Fruit fly (Drosophila melanogaster) whole organism, pupa: ENCODE data around the gene Epp.

Source experiments
- CG10348 ChIP-seq: fragments of 200-800 bp; sonication (Bioruptor generic); IDR thresholded peaks from 2 replicates; pipeline ENCODE4 v1.3.6; 2022; ENCODE audit warnings: missing biosample characterization, missing genetic modification characterization
- CG12605 ChIP-seq: fragments of 200-800 bp; sonication (Bioruptor generic); IDR thresholded peaks from 2 replicates; pipeline ENCODE4 v1.3.6; 2022; ENCODE audit warnings: missing biosample characterization, missing genetic modification characterization
- CG13204 ChIP-seq: fragments of 200-800 bp; sonication (Bioruptor generic); optimal IDR thresholded peaks from 2 replicates; lab custom pipeline; 2018; ENCODE audit warnings: missing biosample characterization, mild to moderate bottlenecking, missing genetic modification characterization, moderate library complexity
- CG14655 ChIP-seq: fragments of 200-800 bp; sonication (Bioruptor generic); optimal IDR thresholded peaks from 3 replicates; lab custom pipeline; 2017; ENCODE audit warnings: mild to moderate bottlenecking, missing biosample characterization, missing genetic modification reagents, missing genetic modification characterization
- CG15710 ChIP-seq: fragments of 200-800 bp; sonication (Bioruptor generic); optimal IDR thresholded peaks from 2 replicates; lab custom pipeline; 2018; ENCODE audit warnings: missing biosample characterization, mild to moderate bottlenecking, missing genetic modification characterization, moderate library complexity
- CG17806 ChIP-seq: fragments of 200-800 bp; sonication (Bioruptor generic); optimal IDR thresholded peaks from 2 replicates; lab custom pipeline; 2018; ENCODE audit warnings: missing biosample characterization, mild to moderate bottlenecking, missing genetic modification characterization, moderate library complexity
- CG32121 ChIP-seq: fragments of 200-800 bp; sonication (Bioruptor generic); IDR thresholded peaks from 2 replicates; pipeline ENCODE4 v1.3.6; 2022; ENCODE audit warnings: missing biosample characterization, missing genetic modification characterization
- CG34367 ChIP-seq: fragments of 200-800 bp; sonication (Bioruptor generic); optimal IDR thresholded peaks from 2 replicates; lab custom pipeline; 2018; ENCODE audit warnings: missing biosample characterization, mild to moderate bottlenecking, missing genetic modification characterization
- CG4496 ChIP-seq: fragments of 200-800 bp; sonication (Bioruptor generic); IDR thresholded peaks from 3 replicates; pipeline ENCODE4 v1.3.6; 2022; ENCODE audit warnings: missing biosample characterization, missing genetic modification characterization
- CG8159 ChIP-seq: fragments of 200-800 bp; sonication (Bioruptor generic); optimal IDR thresholded peaks from 3 replicates; lab custom pipeline; 2018; ENCODE audit warnings: missing biosample characterization, mild to moderate bottlenecking, missing genetic modification characterization, moderate library complexity
- CG8301 ChIP-seq: fragments of 200-800 bp; sonication (Bioruptor generic); optimal IDR thresholded peaks from 2 replicates; lab custom pipeline; 2018; ENCODE audit warnings: missing biosample characterization, mild to moderate bottlenecking, missing genetic modification characterization
- CG9948 ChIP-seq: fragments of 200-800 bp; sonication (Bioruptor generic); optimal IDR thresholded peaks from 2 replicates; lab custom pipeline; 2018; ENCODE audit warnings: missing biosample characterization, mild to moderate bottlenecking, missing genetic modification characterization, moderate library complexity
- D1 ChIP-seq: fragments of 200-800 bp; sonication (Bioruptor generic); optimal IDR thresholded peaks from 2 replicates; lab custom pipeline; 2018; ENCODE audit warnings: missing biosample characterization, mild to moderate bottlenecking, missing genetic modification characterization, moderate library complexity
- EcR ChIP-seq: fragments of 200-800 bp; sonication (Bioruptor generic); optimal IDR thresholded peaks from 3 replicates; lab custom pipeline; 2019; ENCODE audit warnings: missing biosample characterization, missing genetic modification characterization, mild to moderate bottlenecking, moderate library complexity, missing genetic modification reagents
- Ets98B ChIP-seq: fragments of 200-800 bp; sonication (Bioruptor generic); IDR thresholded peaks from 2 replicates; pipeline ENCODE4 v1.3.6; 2022; ENCODE audit warnings: missing biosample characterization, missing genetic modification characterization
- Pif1A ChIP-seq: fragments of 200-800 bp; sonication (Bioruptor generic); optimal IDR thresholded peaks from 3 replicates; lab custom pipeline; 2016; ENCODE audit warnings: missing biosample characterization, missing genetic modification characterization
- Pif1B ChIP-seq: fragments of 200-800 bp; sonication (Bioruptor generic); optimal IDR thresholded peaks from 3 replicates; lab custom pipeline; 2016; ENCODE audit warnings: missing biosample characterization, missing genetic modification characterization
- Snoo ChIP-seq: fragments of 200-800 bp; sonication (Bioruptor generic); optimal IDR thresholded peaks from 3 replicates; lab custom pipeline; 2017; ENCODE audit warnings: missing biosample characterization, mild to moderate bottlenecking, missing genetic modification characterization, inconsistent platforms
- fd96Ca ChIP-seq: fragments of 200-800 bp; sonication (Bioruptor generic); IDR thresholded peaks from 3 replicates; pipeline ENCODE4 v1.3.6; 2022; ENCODE audit warnings: missing biosample characterization, missing genetic modification characterization
- gl ChIP-seq: fragments of 200-800 bp; sonication (Bioruptor generic); optimal IDR thresholded peaks from 2 replicates; lab custom pipeline; 2018; ENCODE audit warnings: missing biosample characterization, mild to moderate bottlenecking, missing genetic modification characterization
- rn ChIP-seq: fragments of 200-800 bp; sonication (Bioruptor generic); IDR thresholded peaks from 2 replicates; pipeline ENCODE4 v1.3.6; 2022; ENCODE audit warnings: missing biosample characterization, missing genetic modification characterization

Gene Epp

DNA sequence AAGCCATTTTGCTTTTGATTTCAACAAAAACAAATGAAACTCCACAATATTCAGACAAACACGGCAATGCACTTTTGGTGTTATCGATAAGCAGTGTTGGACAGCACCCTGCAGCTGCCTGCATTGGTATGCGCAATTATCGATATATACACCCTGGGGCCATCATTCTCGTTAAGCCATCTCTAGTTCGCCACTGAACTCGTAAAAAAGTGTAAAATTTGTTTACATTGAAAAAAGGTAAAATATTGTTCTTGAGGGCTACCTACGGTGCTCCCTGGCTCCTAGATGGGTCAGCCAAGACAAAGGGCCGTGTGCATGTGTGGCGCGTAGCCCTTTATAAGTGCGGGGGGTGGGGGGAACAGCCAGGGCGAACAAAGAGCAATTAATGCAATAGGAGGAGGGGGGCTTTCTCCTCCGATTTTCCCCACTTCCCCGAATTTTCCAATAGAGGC, 6.2 kb downstream of the Epp start, which contains the start of the genes CG13603 and CG5902:
CG13603 (minus strand) TSS at position 91 of the 452 bp plus-strand sequence.
CG5902 (plus strand) TSS at position 164 of the 452 bp plus-strand sequence.
- 0 out of 2 replicates have a peak, but pooled peaks have one; percentile 8 for TF ChIP-seq rn (GFP tag; lab: Robert Waterston, UW)
- peak; percentile 42; the same call in 1 of the 2 replicates for TF ChIP-seq CG32121 (GFP tag; lab: Robert Waterston, UW)
- TF ChIP-seq D1 (tag; lab: Kevin White, UChicago): no peak
- TF ChIP-seq CG8301 (tag; lab: Kevin White, UChicago): no peak
- peak; percentile 30 for TF ChIP-seq Ets98B
- TF ChIP-seq EcR: peak; percentile 70
- TF ChIP-seq CG8159 (tag; lab: Kevin White, UChicago): no peak
- TF ChIP-seq Pif1B: no peak
- TF ChIP-seq CG15710 (tag; lab: Kevin White, UChicago): peak; percentile 16
- TF ChIP-seq fd96Ca: peak; percentile 57; the same call in 1 of the 3 replicates
- no peak for TF ChIP-seq CG10348 (GFP tag; lab: Robert Waterston, UW)
- TF ChIP-seq CG4496 (GFP tag; lab: Robert Waterston, UW): no peak; the same call in 1 of the 3 replicates
- TF ChIP-seq Snoo: no peak
- TF ChIP-seq gl: peak; percentile 48

DNA sequence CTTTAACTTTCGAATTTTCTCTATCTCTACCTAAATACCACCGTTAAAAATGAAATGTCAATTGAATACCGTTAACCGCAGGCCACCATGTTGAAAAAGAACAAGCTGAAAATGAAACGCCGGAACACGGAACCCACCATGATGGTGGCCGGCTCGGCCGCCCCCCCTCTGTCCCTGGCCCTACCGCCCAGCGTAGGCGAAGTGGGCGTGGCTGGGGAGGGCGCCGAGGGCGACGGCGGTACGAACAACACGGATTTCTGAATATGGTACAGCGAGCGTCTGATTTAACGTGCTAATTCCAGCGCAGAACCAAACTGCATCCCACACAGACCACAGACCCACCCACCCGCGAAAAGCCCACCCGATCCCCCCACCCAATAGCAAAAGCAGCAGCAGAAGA, 11.1 kb downstream of the Epp start:
- TF ChIP-seq CG32121 (GFP tag; lab: Robert Waterston, UW) (no peak), CG13204 (GFP tag; lab: Kevin White, UChicago) (no peak), fd96Ca (no peak), CG4496 (GFP tag; lab: Robert Waterston, UW) (no peak), CG14655 (GFP tag; lab: Kevin White, UChicago) (no peak), CG10348 (GFP tag; lab: Robert Waterston, UW) (no peak), CG17806 (tag; lab: Kevin White, UChicago) (no peak), CG8301 (tag; lab: Kevin White, UChicago) (no peak), CG34367 (tag; lab: Kevin White, UChicago) (no peak), gl (no peak), CG12605 (GFP tag; lab: Robert Waterston, UW) (no peak), rn (GFP tag; lab: Robert Waterston, UW) (no peak), Ets98B (no peak), Snoo (no peak), Pif1B (no peak), EcR (no peak)

DNA sequence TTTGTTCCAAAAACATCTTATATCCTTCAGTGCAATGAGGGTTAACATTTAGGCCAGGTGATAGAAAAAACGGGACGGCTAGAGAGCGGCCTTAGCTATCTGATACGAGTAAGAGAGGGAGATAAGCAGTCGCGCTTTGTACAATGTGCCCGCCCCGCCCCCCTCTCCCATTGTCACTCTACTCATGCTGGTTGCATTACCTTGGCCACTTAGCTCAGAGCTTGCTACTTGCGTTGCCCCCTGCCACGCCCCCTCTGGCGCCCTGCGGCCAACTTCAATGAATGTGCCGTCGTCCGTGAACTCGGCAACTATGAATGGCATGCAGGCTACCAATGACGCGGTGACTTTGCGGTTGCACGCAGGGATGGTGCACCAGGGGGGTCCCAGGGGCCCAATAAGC, 21.0 kb downstream of the Epp start:
- TF ChIP-seq fd96Ca: no peak
- TF ChIP-seq CG17806 (tag; lab: Kevin White, UChicago): no peak
- TF ChIP-seq Pif1A (GFP tag; lab: Kevin White, UChicago): no peak
- TF ChIP-seq CG10348 (GFP tag; lab: Robert Waterston, UW): no peak
- no peak for TF ChIP-seq CG12605 (GFP tag; lab: Robert Waterston, UW)
- TF ChIP-seq CG34367 (tag; lab: Kevin White, UChicago): no peak

DNA sequence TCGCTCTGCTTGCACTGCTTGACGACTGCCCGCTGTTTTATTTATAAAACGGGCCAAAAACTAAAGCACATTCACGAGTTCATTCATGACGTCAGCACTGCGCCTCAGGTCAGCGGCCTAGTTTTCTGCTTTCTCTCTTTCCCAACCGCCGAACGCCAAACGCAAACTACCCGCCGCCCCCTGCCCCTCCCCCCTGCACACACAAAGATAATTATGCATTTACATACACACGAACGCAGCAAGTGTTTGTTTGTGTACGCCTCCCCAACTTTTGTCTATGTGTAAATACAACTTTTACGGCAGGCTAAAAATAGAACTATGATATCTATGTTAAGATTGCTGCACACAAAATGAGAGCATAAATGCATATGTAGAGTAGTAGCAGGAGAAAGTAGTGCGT, 21.5 kb downstream of the Epp start:
- peak; percentile 10; the same call in 1 of the 3 replicates for TF ChIP-seq CG4496 (GFP tag; lab: Robert Waterston, UW)
- no peak for TF ChIP-seq CG14655 (GFP tag; lab: Kevin White, UChicago)
- TF ChIP-seq CG32121 (GFP tag; lab: Robert Waterston, UW): 0 out of 2 replicates have a peak, but pooled peaks have one; percentile 22

DNA sequence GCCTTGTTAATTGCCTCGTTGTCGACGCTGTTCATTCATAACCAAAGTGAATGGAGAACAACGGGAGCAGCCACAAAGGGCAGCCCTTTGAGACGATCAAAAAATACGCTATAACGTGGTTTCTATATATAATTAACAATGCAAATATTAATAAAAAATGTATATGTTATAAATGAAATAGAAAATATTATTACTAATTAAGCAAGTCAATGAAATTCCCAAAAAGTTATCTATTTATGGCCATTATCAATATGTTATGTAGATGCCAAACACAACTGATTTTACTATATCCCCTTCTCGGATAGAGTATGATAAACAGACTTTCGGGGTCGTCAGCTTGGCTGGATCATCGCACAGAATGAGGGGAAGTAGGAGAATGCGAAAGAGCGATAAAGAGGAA, 23.3 kb downstream of the Epp start:
- peak; percentile 69 for TF ChIP-seq EcR
- TF ChIP-seq CG14655 (GFP tag; lab: Kevin White, UChicago): no peak
- TF ChIP-seq, all 21 proteins: peak for 1

DNA sequence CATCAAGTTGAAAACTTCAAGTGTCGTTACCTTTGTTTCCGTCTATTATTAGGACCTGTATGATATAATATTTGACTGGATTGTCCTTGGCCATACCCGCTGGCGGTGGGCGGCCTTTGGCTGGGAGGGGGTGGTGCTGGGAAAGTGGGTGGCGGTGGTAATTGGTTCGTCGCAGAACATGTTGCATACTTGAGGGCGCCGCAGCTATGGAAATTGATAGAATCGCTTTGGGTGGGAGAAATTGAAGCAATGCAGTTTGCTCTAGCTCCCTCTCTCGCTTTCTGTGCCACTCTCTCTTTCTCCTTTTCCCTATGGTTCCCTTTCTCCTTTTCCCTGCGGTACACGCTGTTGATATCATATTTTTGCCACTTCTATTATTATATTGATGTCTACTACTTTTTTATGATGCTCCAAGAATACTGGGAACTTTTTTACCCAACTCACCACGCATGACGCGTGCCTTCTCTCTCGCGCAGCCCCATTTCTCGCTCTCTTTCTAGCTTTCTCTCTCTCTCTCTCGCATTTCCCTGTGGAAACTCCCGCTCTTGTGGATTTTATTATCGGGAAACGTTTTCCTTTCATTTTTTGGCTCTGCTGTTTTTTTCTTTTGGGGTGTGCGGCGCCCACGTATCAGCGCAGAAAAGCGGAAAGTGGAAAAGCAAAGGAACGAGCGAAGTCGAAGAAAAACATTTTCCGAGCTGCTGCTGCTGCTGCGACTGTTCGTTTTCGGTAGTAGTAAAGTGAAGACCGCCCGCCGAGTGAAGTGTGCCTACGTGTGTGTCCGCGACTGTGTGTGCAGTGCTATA, 27.6 kb downstream of the Epp start:
- TF ChIP-seq Ets98B (0 out of 2 replicates have a peak, but pooled peaks have one; percentile 10), CG15710 (tag; lab: Kevin White, UChicago) (no peak)

DNA sequence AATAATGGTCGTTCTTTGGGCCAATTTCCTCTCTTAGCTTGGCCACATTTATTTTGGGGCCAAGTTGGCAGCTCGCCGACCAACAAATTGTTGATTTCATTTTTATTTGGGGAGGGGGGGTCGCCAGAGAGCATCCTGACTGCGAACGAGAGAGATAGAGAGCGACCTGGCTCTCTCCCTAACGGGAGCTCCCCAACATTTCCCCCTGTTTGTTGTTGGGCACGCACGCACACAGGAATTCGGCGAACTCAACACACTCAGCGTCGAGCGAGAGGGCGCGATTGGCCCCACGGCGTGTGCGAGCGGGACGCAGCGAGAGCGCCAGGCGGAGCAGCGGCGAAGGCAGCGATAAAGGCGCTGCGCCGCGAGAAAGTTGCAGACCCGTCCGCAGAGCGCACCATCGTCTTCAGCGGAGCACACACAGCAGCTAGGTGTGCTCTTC, 29.9 kb downstream of the Epp start, which contains the start of gene CG31140:
CG31140 (plus strand) TSS at position 400 of the 442 bp plus-strand sequence.
- TF ChIP-seq CG8159 (tag; lab: Kevin White, UChicago): no peak
- TF ChIP-seq CG9948 (tag; lab: Kevin White, UChicago): no peak
- no peak for TF ChIP-seq EcR
- TF ChIP-seq D1 (tag; lab: Kevin White, UChicago): no peak
- no peak for TF ChIP-seq Pif1A (GFP tag; lab: Kevin White, UChicago)
- TF ChIP-seq CG8301 (tag; lab: Kevin White, UChicago): no peak
- TF ChIP-seq CG12605 (GFP tag; lab: Robert Waterston, UW): peak; percentile 63; the same call in 1 of the 2 replicates
- TF ChIP-seq rn (GFP tag; lab: Robert Waterston, UW): no peak
- TF ChIP-seq Ets98B: peak; percentile 63; the same call in 1 of the 2 replicates
- TF ChIP-seq Pif1B: peak; percentile 49
- TF ChIP-seq CG10348 (GFP tag; lab: Robert Waterston, UW): no peak
- TF ChIP-seq CG4496 (GFP tag; lab: Robert Waterston, UW): peak; percentile 81
- TF ChIP-seq CG32121 (GFP tag; lab: Robert Waterston, UW): peak; percentile 45; the same call in 1 of the 2 replicates
- peak; percentile 95 for TF ChIP-seq CG13204 (GFP tag; lab: Kevin White, UChicago)
- TF ChIP-seq CG15710 (tag; lab: Kevin White, UChicago): no peak
- TF ChIP-seq CG17806 (tag; lab: Kevin White, UChicago): no peak
- 0 out of 3 replicates have a peak, but pooled peaks have one; percentile 57 for TF ChIP-seq fd96Ca
- TF ChIP-seq CG14655 (GFP tag; lab: Kevin White, UChicago): peak; percentile 32
- TF ChIP-seq Snoo: no peak
